Worm (Caenorhabditis elegans) whole organism, L2 larva: ENCODE results near the gene clec-34.

ENCODE experiments used
- F13H6.1 ChIP-seq: sonication (generic microtip); optimal IDR thresholded peaks from 2 replicates; lab custom pipeline; 2016; ENCODE audit warnings: missing genetic modification characterization, missing compliant biosample characterization
- blmp-1 ChIP-seq: sonication (generic microtip); optimal IDR thresholded peaks from 2 replicates; lab custom pipeline; 2017; ENCODE audit warnings: missing genetic modification characterization, mild to moderate bottlenecking, missing compliant biosample characterization, antibody characterized with exemption, moderate library complexity; ENCODE audit not compliant: insufficient read depth
- ceh-82 ChIP-seq: fragments of 150-350 bp; optimal IDR thresholded peaks from 2 replicates; lab custom pipeline; 2014; ENCODE audit warnings: missing biosample characterization, missing genetic modification characterization
- lin-13 ChIP-seq: fragments of 150-350 bp; optimal IDR thresholded peaks from 2 replicates; lab custom pipeline; 2014; ENCODE audit warnings: missing biosample characterization, missing genetic modification reagents, missing genetic modification characterization
- lin-39 ChIP-seq: fragments of 150-350 bp; optimal IDR thresholded peaks from 2 replicates; lab custom pipeline; 2014; ENCODE audit warnings: missing biosample characterization, missing genetic modification reagents, missing genetic modification characterization
- nhr-10 ChIP-seq: sonication (generic microtip); optimal IDR thresholded peaks from 2 replicates; lab custom pipeline; 2017; ENCODE audit warnings: missing biosample characterization, missing genetic modification characterization
- nhr-25 ChIP-seq: fragments of 150-350 bp; sonication (generic microtip); optimal IDR thresholded peaks from 3 replicates; lab custom pipeline; 2014; ENCODE audit warnings: missing biosample characterization, missing genetic modification characterization
- nhr-6 ChIP-seq: fragments of 150-350 bp; optimal IDR thresholded peaks from 2 replicates; lab custom pipeline; 2014; ENCODE audit warnings: missing biosample characterization, missing genetic modification characterization
- snpc-4 ChIP-seq: fragments of 150-350 bp; optimal IDR thresholded peaks from 2 replicates; lab custom pipeline; 2014; ENCODE audit warnings: missing biosample characterization, missing genetic modification characterization
- unc-62 ChIP-seq: fragments of 150-350 bp; optimal IDR thresholded peaks from 2 replicates; lab custom pipeline; 2014; ENCODE audit warnings: missing biosample characterization, missing genetic modification reagents, missing genetic modification characterization

DNA sequence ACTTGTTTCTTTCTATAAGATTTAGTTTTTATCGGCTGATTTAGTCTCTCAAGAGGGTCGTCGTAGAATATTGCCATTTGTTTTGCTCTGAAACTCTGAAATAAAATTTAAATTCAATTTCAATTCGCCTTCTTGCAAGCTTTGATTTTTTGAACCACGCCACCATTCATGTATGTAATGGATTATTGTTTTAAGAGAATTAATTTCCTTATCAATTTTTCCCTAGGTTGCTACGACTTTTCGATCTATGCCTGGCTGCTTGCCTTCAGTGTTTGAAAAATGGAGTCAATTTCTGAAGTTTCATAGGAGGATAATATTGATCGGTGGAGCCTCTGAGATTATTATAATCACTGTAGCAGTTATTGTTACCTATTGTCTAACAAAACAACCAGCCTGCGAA, at the start of gene clec-34, which contains the start of gene clec-38:
- TF ChIP-seq snpc-4 (tag; lab: Kevin White, UChicago) (no peak), lin-39 (no peak), nhr-10 (tag; lab: Kevin White, UChicago) (no peak), F13H6.1 (tag; lab: Kevin White, UChicago) (no peak), lin-13 (GFP tag; lab: Kevin White, UChicago) (no peak), blmp-1 (tag; lab: Kevin White, UChicago) (no peak), ceh-82 (no peak), nhr-6 (no peak), nhr-25 (tag; lab: Kevin White, UChicago) (no peak), unc-62 (GFP tag; lab: Kevin White, UChicago) (no peak)
